Fruit fly (Drosophila melanogaster) S2 (cell line): ENCODE measurements around the gene CG31189.

Experiments used
- CG8478 ChIP-seq: fragments of >200 bp; optimal IDR thresholded peaks from 2 replicates; lab custom pipeline; 2018
- CTCF ChIP-seq, 2 experiments: fragments of >200 bp; optimal IDR thresholded peaks; 2 replicates each; lab custom pipeline; 2018

dm6 chr3R:21017464-21018080 lies 28.1 kb downstream of the CG31189 start, which contains the start of gene Rlip:
- TF ChIP-seq CG8478 (lab: Kevin White, UChicago) (no peak), CTCF (optimal IDR thresholded peaks at IDR 0.05; lab: Kevin White, UChicago) (peak; percentile 92 to 94)
